Fruit fly (Drosophila melanogaster) whole organism, embryonic: ENCODE results near the gene CG9630.
A peak's percentile ranks its signal among the peaks of the same experiment; 100 is the strongest.

Source experiments
- Abd-B ChIP-seq: fragments of 200-800 bp; sonication (Bioruptor generic); optimal IDR thresholded peaks from 2 replicates; lab custom pipeline; 2018; ENCODE audit warnings: missing biosample characterization, mild to moderate bottlenecking, missing genetic modification characterization, moderate library complexity
- Antp ChIP-seq: fragments of 200-800 bp; sonication (Bioruptor generic); optimal IDR thresholded peaks from 3 replicates; lab custom pipeline; 2016; ENCODE audit warnings: missing biosample characterization, missing genetic modification characterization
- Atf3 ChIP-seq: fragments of 200-800 bp; sonication (Bioruptor generic); optimal IDR thresholded peaks from 3 replicates; lab custom pipeline; 2016; ENCODE audit warnings: missing biosample characterization, missing genetic modification characterization
- Bteb2 ChIP-seq: fragments of 200-800 bp; sonication (Bioruptor generic); optimal IDR thresholded peaks from 2 replicates; lab custom pipeline; 2016; ENCODE audit warnings: missing biosample characterization, missing genetic modification characterization
- CG10147 ChIP-seq: fragments of 200-800 bp; sonication (Bioruptor generic); optimal IDR thresholded peaks from 2 replicates; lab custom pipeline; 2019; ENCODE audit warnings: missing biosample characterization, mild to moderate bottlenecking, missing genetic modification characterization, moderate library complexity
- CG10565 ChIP-seq: fragments of 200-800 bp; sonication (Bioruptor generic); optimal IDR thresholded peaks from 3 replicates; lab custom pipeline; 2016; ENCODE audit warnings: missing biosample characterization, mild to moderate bottlenecking, missing genetic modification characterization
- CG11504 ChIP-seq: fragments of 200-800 bp; sonication (Bioruptor generic); optimal IDR thresholded peaks from 3 replicates; lab custom pipeline; 2019; ENCODE audit warnings: missing biosample characterization, mild to moderate bottlenecking, missing genetic modification characterization, moderate library complexity
- CG11695 ChIP-seq: fragments of 200-800 bp; sonication (Bioruptor generic); IDR thresholded peaks from 3 replicates; pipeline ENCODE4 v1.3.6; 2022; ENCODE audit warnings: missing biosample characterization, missing genetic modification characterization
- CG1233 ChIP-seq: fragments of 200-800 bp; sonication (Bioruptor generic); optimal IDR thresholded peaks from 4 replicates; lab custom pipeline; 2018; ENCODE audit warnings: missing biosample characterization, mild to moderate bottlenecking, missing genetic modification characterization
- CG12391 ChIP-seq: fragments of 200-800 bp; sonication (Bioruptor generic); optimal IDR thresholded peaks from 3 replicates; lab custom pipeline; 2018; ENCODE audit warnings: missing biosample characterization, mild to moderate bottlenecking, missing genetic modification characterization, moderate library complexity
- CG12659 ChIP-seq: fragments of 200-800 bp; sonication (Bioruptor generic); optimal IDR thresholded peaks from 3 replicates; lab custom pipeline; 2017; ENCODE audit warnings: mild to moderate bottlenecking, missing biosample characterization, missing genetic modification reagents, missing genetic modification characterization
- CG12942 ChIP-seq: fragments of 200-800 bp; sonication (Bioruptor generic); optimal IDR thresholded peaks from 3 replicates; lab custom pipeline; 2016; ENCODE audit warnings: missing biosample characterization, missing genetic modification characterization
- CG13287 ChIP-seq: fragments of 200-800 bp; sonication (Bioruptor generic); IDR thresholded peaks from 2 replicates; pipeline ENCODE4 v1.3.6; 2022; ENCODE audit warnings: missing biosample characterization, missing genetic modification characterization; ENCODE audit not compliant: partially characterized antibody
- CG13894 ChIP-seq: fragments of 200-800 bp; sonication (Bioruptor generic); optimal IDR thresholded peaks from 3 replicates; lab custom pipeline; 2018; ENCODE audit warnings: missing biosample characterization, mild to moderate bottlenecking, missing genetic modification characterization, moderate library complexity
- CG14050 ChIP-seq: fragments of 200-800 bp; sonication (Bioruptor generic); IDR thresholded peaks from 3 replicates; pipeline ENCODE4 v1.3.6; 2022; ENCODE audit warnings: missing biosample characterization, missing genetic modification characterization
- CG14441 ChIP-seq: fragments of 200-800 bp; sonication (Bioruptor generic); IDR thresholded peaks from 2 replicates; pipeline ENCODE4 v1.3.6; 2022; ENCODE audit warnings: missing biosample characterization, missing genetic modification characterization
- CG15269 ChIP-seq: fragments of 200-800 bp; sonication (Bioruptor generic); optimal IDR thresholded peaks from 2 replicates; lab custom pipeline; 2018; ENCODE audit warnings: missing biosample characterization, mild to moderate bottlenecking, missing genetic modification characterization, moderate library complexity
- CG16863 ChIP-seq: fragments of 200-800 bp; sonication (Bioruptor generic); optimal IDR thresholded peaks from 3 replicates; lab custom pipeline; 2016; ENCODE audit warnings: missing biosample characterization, missing genetic modification characterization
- CG2120 ChIP-seq: fragments of 200-800 bp; sonication (Bioruptor generic); optimal IDR thresholded peaks from 3 replicates; lab custom pipeline; 2016; ENCODE audit warnings: missing biosample characterization, missing genetic modification characterization
- CG2199 ChIP-seq: fragments of 200-800 bp; sonication (Bioruptor generic); IDR thresholded peaks from 3 replicates; pipeline ENCODE4 v1.3.6; 2022; ENCODE audit warnings: missing biosample characterization, missing genetic modification characterization
- CG33213 ChIP-seq: fragments of 200-800 bp; sonication (Bioruptor generic); optimal IDR thresholded peaks from 3 replicates; lab custom pipeline; 2016; ENCODE audit warnings: missing biosample characterization, missing genetic modification characterization
- CG34376 ChIP-seq: fragments of 200-800 bp; sonication (Bioruptor generic); optimal IDR thresholded peaks from 2 replicates; lab custom pipeline; 2018; ENCODE audit warnings: missing biosample characterization, mild to moderate bottlenecking, missing genetic modification characterization
- CG5180 ChIP-seq: fragments of 200-800 bp; sonication (Bioruptor generic); optimal IDR thresholded peaks from 3 replicates; lab custom pipeline; 2017; ENCODE audit warnings: missing biosample characterization, missing genetic modification characterization, mild to moderate bottlenecking, moderate library complexity, missing genetic modification reagents
- CG5953 ChIP-seq: fragments of 200-800 bp; sonication (Bioruptor generic); IDR thresholded peaks from 2 replicates; pipeline ENCODE4 v1.3.6; 2022; ENCODE audit warnings: missing biosample characterization, missing genetic modification characterization
- CG8388 ChIP-seq: fragments of 200-800 bp; sonication (Bioruptor generic); optimal IDR thresholded peaks from 2 replicates; lab custom pipeline; 2019; ENCODE audit warnings: missing biosample characterization, mild to moderate bottlenecking, missing genetic modification characterization, moderate library complexity
- CG9817 ChIP-seq: fragments of 200-800 bp; sonication (Bioruptor generic); optimal IDR thresholded peaks from 2 replicates; lab custom pipeline; 2018; ENCODE audit warnings: missing biosample characterization, mild to moderate bottlenecking, missing genetic modification characterization, moderate library complexity
- E2f1 ChIP-seq: fragments of 200-800 bp; sonication (Bioruptor generic); IDR thresholded peaks from 2 replicates; pipeline ENCODE4 v1.3.6; 2022; ENCODE audit warnings: missing biosample characterization, missing genetic modification characterization
- Eip74EF ChIP-seq, 2 experiments: fragments of 200-800 bp in 1 of 2; fragments of >200 bp in 1 of 2; sonication (Bioruptor generic) in 1 of 2; optimal IDR thresholded peaks; 2 replicates each; lab custom pipeline; 2017 to 2019; ENCODE audit warnings: missing biosample characterization in 2 of 2, missing genetic modification characterization in 2 of 2, mild to moderate bottlenecking in 1 of 2, moderate library complexity in 1 of 2
- HmgD ChIP-seq: fragments of 200-800 bp; sonication (Bioruptor generic); optimal IDR thresholded peaks from 3 replicates; lab custom pipeline; 2016; ENCODE audit warnings: missing biosample characterization, missing genetic modification characterization
- al ChIP-seq: fragments of 200-800 bp; sonication (Bioruptor generic); IDR thresholded peaks from 2 replicates; pipeline ENCODE4 v1.3.6; 2022; ENCODE audit warnings: missing biosample characterization, missing genetic modification characterization
- aop ChIP-seq: fragments of 200-800 bp; sonication (Bioruptor generic); IDR thresholded peaks from 2 replicates; pipeline ENCODE4 v1.3.6; 2022; ENCODE audit warnings: missing biosample characterization, missing genetic modification characterization
- ara ChIP-seq: fragments of 200-800 bp; sonication (Bioruptor generic); IDR thresholded peaks from 2 replicates; pipeline ENCODE4 v1.3.6; 2022; ENCODE audit warnings: missing biosample characterization, missing genetic modification characterization
- ase ChIP-seq: fragments of 200-800 bp; sonication (Bioruptor generic); IDR thresholded peaks from 3 replicates; pipeline ENCODE4 v1.3.6; 2022; ENCODE audit warnings: missing biosample characterization, missing genetic modification characterization
- croc ChIP-seq: fragments of 200-800 bp; sonication (Bioruptor generic); conservative IDR thresholded peaks from 3 replicates; pipeline ENCODE4 v1.3.6; 2022; ENCODE audit warnings: missing biosample characterization, missing genetic modification characterization
- dan ChIP-seq: fragments of 200-800 bp; sonication (Bioruptor generic); IDR thresholded peaks from 2 replicates; pipeline ENCODE4 v1.3.6; 2022; ENCODE audit warnings: missing biosample characterization, missing genetic modification characterization
- ewg ChIP-seq: fragments of 200-800 bp; sonication (Bioruptor generic); optimal IDR thresholded peaks from 3 replicates; lab custom pipeline; 2017; ENCODE audit warnings: mild to moderate bottlenecking, missing biosample characterization, missing genetic modification reagents, missing genetic modification characterization
- fd3F ChIP-seq: fragments of 200-800 bp; sonication (Bioruptor generic); optimal IDR thresholded peaks from 2 replicates; lab custom pipeline; 2018; ENCODE audit warnings: missing biosample characterization, mild to moderate bottlenecking, missing genetic modification characterization, moderate library complexity
- fu2 ChIP-seq: fragments of 200-800 bp; sonication (Bioruptor generic); optimal IDR thresholded peaks from 2 replicates; lab custom pipeline; 2016; ENCODE audit warnings: missing biosample characterization, missing genetic modification characterization
- gfzf ChIP-seq: fragments of 200-800 bp; sonication (Bioruptor generic); optimal IDR thresholded peaks from 2 replicates; lab custom pipeline; 2016; ENCODE audit warnings: missing biosample characterization, mild to moderate bottlenecking, missing genetic modification characterization, moderate library complexity
- hth ChIP-seq: fragments of >200 bp; optimal IDR thresholded peaks from 2 replicates; lab custom pipeline; 2017; ENCODE audit warnings: inconsistent platforms
- jigr1 ChIP-seq: fragments of 200-800 bp; sonication (Bioruptor generic); IDR thresholded peaks from 3 replicates; pipeline ENCODE4 v1.3.6; 2022; ENCODE audit warnings: missing biosample characterization, missing genetic modification characterization
- jing ChIP-seq: fragments of 200-800 bp; sonication (Bioruptor generic); optimal IDR thresholded peaks from 2 replicates; lab custom pipeline; 2018; ENCODE audit warnings: missing biosample characterization, mild to moderate bottlenecking, missing genetic modification characterization
- mam ChIP-seq: fragments of 200-800 bp; sonication (Bioruptor generic); optimal IDR thresholded peaks from 3 replicates; lab custom pipeline; 2016; ENCODE audit warnings: missing biosample characterization, missing genetic modification characterization
- mirr ChIP-seq: fragments of 200-800 bp; sonication (Bioruptor generic); optimal IDR thresholded peaks from 3 replicates; lab custom pipeline; 2018; ENCODE audit warnings: missing biosample characterization, mild to moderate bottlenecking, missing genetic modification characterization
- nau ChIP-seq: fragments of 200-800 bp; sonication (Bioruptor generic); optimal IDR thresholded peaks from 3 replicates; lab custom pipeline; 2017; ENCODE audit warnings: missing biosample characterization, mild to moderate bottlenecking, missing genetic modification characterization, missing genetic modification reagents
- nom ChIP-seq: fragments of 200-800 bp; sonication (Bioruptor generic); optimal IDR thresholded peaks from 2 replicates; lab custom pipeline; 2017; ENCODE audit warnings: missing biosample characterization, missing genetic modification characterization, mild to moderate bottlenecking, moderate library complexity, missing genetic modification reagents
- pzg ChIP-seq: fragments of 200-800 bp; sonication (Bioruptor generic); optimal IDR thresholded peaks from 3 replicates; lab custom pipeline; 2018; ENCODE audit warnings: missing biosample characterization, mild to moderate bottlenecking, missing genetic modification characterization, moderate library complexity
- tap ChIP-seq: fragments of 200-800 bp; optimal IDR thresholded peaks from 3 replicates; lab custom pipeline; 2019; ENCODE audit warnings: missing biosample characterization, mild to moderate bottlenecking, missing genetic modification characterization, moderate library complexity
- tna ChIP-seq: fragments of 200-800 bp; sonication (Bioruptor generic); IDR thresholded peaks from 2 replicates; pipeline ENCODE4 v1.3.6; 2022; ENCODE audit warnings: missing biosample characterization, missing genetic modification characterization; ENCODE audit not compliant: partially characterized antibody
- wor ChIP-seq: fragments of 200-800 bp; sonication (Bioruptor generic); IDR thresholded peaks from 2 replicates; pipeline ENCODE4 v1.3.6; 2022; ENCODE audit warnings: missing biosample characterization, missing genetic modification characterization

CG9630 gene

DNA sequence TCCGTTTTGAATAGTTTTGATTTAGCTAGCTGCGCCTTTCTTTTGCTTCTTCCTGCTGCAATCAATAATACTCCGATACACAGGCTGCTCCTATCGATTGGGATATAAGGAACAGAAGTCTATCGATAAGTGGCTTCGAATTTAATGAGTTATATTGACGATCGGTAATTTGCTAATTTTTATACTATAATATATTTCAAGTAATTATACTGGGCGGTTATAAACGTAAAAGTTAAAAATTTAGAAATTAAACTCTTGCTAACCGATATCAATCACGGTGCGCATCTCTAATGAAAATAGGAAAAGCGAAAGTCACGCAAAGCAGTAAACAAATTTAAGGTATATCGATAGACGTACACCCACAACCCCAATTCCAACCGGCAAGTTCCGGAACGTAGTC is 26.0 kb downstream of the CG9630 start, which contains the start of the genes CG9636, CG18749 and CG33722 (continued):
- TF ChIP-seq CG13894 (tag; lab: Kevin White, UChicago) (peak; percentile 81), Atf3 (no peak), CG13287 (GFP tag; lab: Robert Waterston, UW) (peak; percentile 99), gfzf (GFP tag; lab: Kevin White, UChicago) (no peak), CG14441 (GFP tag; lab: Robert Waterston, UW) (peak; percentile 68), mam (GFP tag; lab: Kevin White, UChicago) (peak; percentile 48), tap (tag; lab: Kevin White, UChicago) (peak; percentile 63), CG8388 (GFP tag; lab: Kevin White, UChicago) (peak; percentile 72), CG10147 (peak; percentile 62), hth (lab: Kevin White, UChicago) (no peak), CG11695 (peak; percentile 64; the same call in 2 of the 3 replicates), Eip74EF (GFP tag; optimal IDR thresholded peaks at IDR 0.05; lab: Kevin White, UChicago) (peak in 1 of 2 experiments; percentile 65), CG14050 (GFP tag; lab: Robert Waterston, UW) (no peak; the same call in 2 of the 3 replicates), E2f1 (peak; percentile 63), CG5953 (GFP tag; lab: Robert Waterston, UW) (0 out of 2 replicates have a peak, but pooled peaks have one; percentile 11), nom (GFP tag; lab: Kevin White, UChicago) (peak; percentile 33), CG12942 (GFP tag; lab: Kevin White, UChicago) (peak; percentile 58), CG15269 (tag; lab: Kevin White, UChicago) (peak; percentile 61), wor (GFP tag; lab: Robert Waterston, UW) (no peak), jing (GFP tag; lab: Kevin White, UChicago) (no peak), CG5180 (GFP tag; lab: Kevin White, UChicago) (no peak), mirr (GFP tag; lab: Kevin White, UChicago) (peak; percentile 38), Antp (GFP tag; lab: Kevin White, UChicago) (peak; percentile 24), CG1233 (GFP tag; lab: Kevin White, UChicago) (peak; percentile 44), CG9817 (peak; percentile 76), HmgD (GFP tag; lab: Kevin White, UChicago) (no peak), CG33213 (GFP tag; lab: Kevin White, UChicago) (peak; percentile 30), ara (peak; percentile 43; the same call in 1 of the 2 replicates), CG2120 (GFP tag; lab: Kevin White, UChicago) (peak; percentile 79), fu2 (GFP tag; lab: Kevin White, UChicago) (no peak), jigr1 (no peak), CG34376 (GFP tag; lab: Kevin White, UChicago) (no peak), fd3F (GFP tag; lab: Kevin White, UChicago) (peak; percentile 30), CG2199 (GFP tag; lab: Robert Waterston, UW) (0 out of 3 replicates have a peak, but pooled peaks have one; percentile 13), CG16863 (GFP tag; lab: Kevin White, UChicago) (no peak), dan (GFP tag; lab: Robert Waterston, UW) (no peak), CG10565 (GFP tag; lab: Kevin White, UChicago) (no peak), aop (GFP tag; lab: Robert Waterston, UW) (no peak), Bteb2 (GFP tag; lab: Kevin White, UChicago) (peak; percentile 13), al (GFP tag; lab: Robert Waterston, UW) (peak; percentile 48; the same call in 1 of the 2 replicates), ase (no peak), ewg (peak; percentile 36), croc (GFP tag; lab: Robert Waterston, UW) (peak; percentile 43), pzg (GFP tag; lab: Kevin White, UChicago) (peak; percentile 61), CG12659 (GFP tag; lab: Kevin White, UChicago) (peak; percentile 86), CG11504 (peak; percentile 75), CG12391 (tag; lab: Kevin White, UChicago) (peak; percentile 86), tna (GFP tag; lab: Robert Waterston, UW) (peak; percentile 87; the same call in 1 of the 2 replicates), Abd-B (GFP tag; lab: Kevin White, UChicago) (peak; percentile 84), nau (GFP tag; lab: Kevin White, UChicago) (peak; percentile 50)
